Worm (Caenorhabditis elegans) whole organism, mixed stage, embryonic: Measurements from ENCODE around the gene F02E11.2.

Experiments
- M03D4.4 ChIP-seq: sonication (generic microtip); optimal IDR thresholded peaks from 2 replicates; lab custom pipeline; 2017; ENCODE audit warnings: mild to moderate bottlenecking, missing genetic modification characterization, missing compliant biosample characterization
- nhr-237 ChIP-seq: fragments of 150-350 bp; optimal IDR thresholded peaks from 2 replicates; lab custom pipeline; 2014; ENCODE audit warnings: missing biosample characterization, missing genetic modification characterization
- snpc-4 ChIP-seq: fragments of 150-350 bp; optimal IDR thresholded peaks from 2 replicates; lab custom pipeline; 2014; ENCODE audit warnings: missing biosample characterization, missing genetic modification characterization
- unc-39 ChIP-seq: fragments of 150-350 bp; optimal IDR thresholded peaks from 2 replicates; lab custom pipeline; 2014; ENCODE audit warnings: missing biosample characterization, missing genetic modification characterization

DNA sequence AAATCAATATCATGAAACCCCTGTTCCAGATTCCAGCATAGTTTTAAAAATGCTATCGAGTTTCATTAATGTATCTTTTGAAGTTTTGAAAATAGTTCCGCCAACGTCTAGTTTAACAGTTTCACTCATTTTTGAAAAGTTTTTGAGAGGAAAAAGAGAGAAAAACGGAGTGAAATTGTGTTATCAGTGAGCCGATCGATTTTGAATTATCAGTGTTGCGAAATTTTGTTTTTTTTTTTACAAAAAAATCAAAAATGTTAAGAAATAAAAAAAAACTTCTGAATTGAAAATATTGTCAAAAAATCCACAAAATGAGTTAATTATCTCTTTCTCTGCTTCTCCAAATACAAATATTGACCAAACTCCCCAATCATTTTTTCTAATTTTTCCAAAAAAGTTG, 39.9 kb upstream of the F02E11.2 start, which contains the start of gene ZC239.13:
- TF ChIP-seq M03D4.4 (tag; lab: Kevin White, UChicago) (no peak), unc-39 (tag; lab: Kevin White, UChicago) (no peak), snpc-4 (tag; lab: Kevin White, UChicago) (no peak), nhr-237 (tag; lab: Kevin White, UChicago) (no peak)
